Fruit fly (Drosophila melanogaster) Kc167 (cell line): ENCODE data around the gene RhoGEF3.

Source experiments
- Myc ChIP-seq: fragments of >200 bp; optimal IDR thresholded peaks from 2 replicates; lab custom pipeline; 2017; ENCODE audit warnings: missing external identifiers
- Sin3A ChIP-seq: fragments of >200 bp; optimal IDR thresholded peaks from 2 replicates; lab custom pipeline; 2018; ENCODE audit warnings: missing external identifiers
- h ChIP-seq: fragments of >200 bp; optimal IDR thresholded peaks from 3 replicates; lab custom pipeline; 2018; ENCODE audit warnings: missing external identifiers
- insv ChIP-seq: fragments of >200 bp; optimal IDR thresholded peaks from 3 replicates; lab custom pipeline; 2018; ENCODE audit warnings: missing external identifiers
- psq ChIP-seq: fragments of >200 bp; optimal IDR thresholded peaks from 2 replicates; lab custom pipeline; 2017; ENCODE audit warnings: missing external identifiers
- ttk ChIP-seq: sonication (Bioruptor generic); optimal IDR thresholded peaks from 2 replicates; lab custom pipeline; 2017; ENCODE audit warnings: missing external identifiers

Gene RhoGEF3

DNA sequence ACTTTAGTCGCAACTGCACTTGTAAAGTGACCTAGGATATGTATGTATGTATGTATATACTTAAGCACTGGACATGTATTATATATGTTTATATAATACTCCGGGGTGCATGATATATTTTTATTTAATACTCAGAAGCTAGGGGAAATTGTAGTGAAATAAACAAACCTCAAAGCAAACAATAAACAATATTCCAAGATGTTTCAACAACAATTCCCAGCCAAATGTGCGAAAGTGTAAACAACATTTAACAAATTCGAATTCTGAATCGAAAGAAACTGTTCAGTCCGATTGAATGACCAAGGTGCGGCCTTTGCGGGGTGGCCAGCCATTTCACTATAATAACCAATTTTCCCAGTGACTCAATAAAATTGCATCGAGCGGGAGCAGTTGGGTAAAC is 62.9 kb downstream of the RhoGEF3 start:
- TF ChIP-seq insv (lab: Kevin White, UChicago) (no peak), Sin3A (lab: Kevin White, UChicago) (no peak), Myc (lab: Kevin White, UChicago) (no peak), ttk (lab: Kevin White, UChicago) (no peak), h (no peak), psq (no peak)

DNA sequence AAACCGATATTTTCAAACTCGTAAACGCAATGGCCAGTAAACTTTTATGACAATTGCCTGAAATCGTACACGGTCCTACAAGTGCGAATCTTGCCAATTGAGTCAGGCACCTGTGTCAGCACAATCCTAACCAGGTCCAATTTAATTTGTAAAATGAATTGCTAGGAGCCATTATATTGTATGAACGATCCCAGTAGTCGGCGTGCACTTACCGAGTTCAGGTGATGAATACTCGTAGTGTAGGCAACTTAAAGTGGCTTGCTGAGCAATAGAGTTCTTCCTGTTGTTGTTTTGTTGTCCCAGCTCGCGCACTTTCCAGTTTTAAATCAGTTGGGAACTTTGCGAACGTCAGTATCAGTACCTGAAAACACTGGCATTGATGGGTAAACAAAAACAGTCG is 63.3 kb downstream of the RhoGEF3 start:
- TF ChIP-seq Sin3A (lab: Kevin White, UChicago): no peak
- no peak for TF ChIP-seq insv (lab: Kevin White, UChicago)
- TF ChIP-seq psq: no peak
- TF ChIP-seq ttk (lab: Kevin White, UChicago): no peak
- TF ChIP-seq h: no peak
- no peak for TF ChIP-seq Myc (lab: Kevin White, UChicago)

DNA sequence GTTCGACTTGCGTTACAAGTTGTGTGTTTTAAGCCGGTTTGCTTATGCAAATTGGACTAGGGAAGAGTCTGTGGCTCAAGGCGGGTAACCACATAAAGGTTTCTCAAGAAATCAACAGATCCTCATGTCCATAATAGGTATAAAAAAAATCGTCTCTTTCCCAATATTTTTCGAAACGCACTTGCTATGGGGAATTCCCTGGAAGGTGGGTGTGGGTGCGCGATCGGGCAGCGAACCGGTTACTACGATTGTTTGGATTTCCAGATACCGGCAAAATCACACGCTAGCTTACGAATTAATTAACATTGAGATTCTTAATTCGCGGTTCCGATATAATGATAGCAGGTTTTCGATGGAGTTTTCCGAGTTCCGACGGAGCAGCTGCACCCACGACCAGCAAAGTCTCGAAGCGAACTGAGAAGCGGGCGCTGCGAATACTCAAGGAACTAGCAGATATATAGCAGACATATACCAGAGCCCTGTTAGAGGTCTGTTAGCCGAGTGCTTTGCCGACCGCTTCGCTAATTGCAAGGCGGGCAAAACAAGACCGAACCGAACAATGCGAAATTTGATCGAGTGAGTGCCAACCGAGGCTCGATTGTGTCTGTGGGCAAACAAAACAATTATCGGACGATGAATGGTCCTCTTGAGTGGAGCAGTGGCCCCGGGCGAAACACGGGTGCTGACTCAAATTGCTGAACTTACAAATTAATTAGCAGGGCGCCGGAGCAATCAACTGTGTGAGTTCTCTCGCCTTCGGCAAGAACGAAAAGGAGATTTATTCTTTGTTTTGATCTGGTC is 64.0 kb downstream of the RhoGEF3 start:
- no peak for TF ChIP-seq psq
- TF ChIP-seq ttk (lab: Kevin White, UChicago): no peak
- TF ChIP-seq Myc (lab: Kevin White, UChicago): no peak
- no peak for TF ChIP-seq h
- no peak for TF ChIP-seq insv (lab: Kevin White, UChicago)
- no peak for TF ChIP-seq Sin3A (lab: Kevin White, UChicago)

DNA sequence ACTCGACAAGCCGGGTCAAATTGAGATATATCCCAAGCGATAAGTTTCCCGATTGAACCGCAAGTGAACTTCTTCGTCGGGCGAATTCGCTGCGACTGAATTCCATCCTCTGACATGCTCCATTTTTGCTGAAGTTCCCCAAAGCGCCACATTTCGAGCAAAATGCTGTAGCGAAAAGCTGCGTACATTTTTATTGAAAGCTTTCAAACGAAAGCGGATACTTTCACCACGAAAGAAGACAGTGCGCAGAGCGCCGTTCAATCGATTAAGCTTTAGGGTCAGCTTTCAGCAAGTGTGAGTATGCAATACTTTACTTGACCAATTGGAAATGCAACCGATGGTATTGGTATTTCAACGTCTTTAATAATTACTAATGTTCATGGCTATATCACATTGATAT is 65.6 kb downstream of the RhoGEF3 start, which contains the start of gene mthl10:
TSS of gene mthl10 (minus strand) at position 77 of the 400 bp plus-strand sequence.
- no peak for TF ChIP-seq h
- no peak for TF ChIP-seq psq
- no peak for TF ChIP-seq ttk (lab: Kevin White, UChicago)
- no peak for TF ChIP-seq insv (lab: Kevin White, UChicago)
- TF ChIP-seq Myc (lab: Kevin White, UChicago): no peak
- TF ChIP-seq Sin3A (lab: Kevin White, UChicago): no peak

dm6 chr3L:343316-343715 is 66.1 kb downstream of the RhoGEF3 start:
- TF ChIP-seq Myc (lab: Kevin White, UChicago) (no peak), ttk (lab: Kevin White, UChicago) (no peak), psq (no peak), h (no peak), insv (lab: Kevin White, UChicago) (no peak), Sin3A (lab: Kevin White, UChicago) (no peak)

DNA sequence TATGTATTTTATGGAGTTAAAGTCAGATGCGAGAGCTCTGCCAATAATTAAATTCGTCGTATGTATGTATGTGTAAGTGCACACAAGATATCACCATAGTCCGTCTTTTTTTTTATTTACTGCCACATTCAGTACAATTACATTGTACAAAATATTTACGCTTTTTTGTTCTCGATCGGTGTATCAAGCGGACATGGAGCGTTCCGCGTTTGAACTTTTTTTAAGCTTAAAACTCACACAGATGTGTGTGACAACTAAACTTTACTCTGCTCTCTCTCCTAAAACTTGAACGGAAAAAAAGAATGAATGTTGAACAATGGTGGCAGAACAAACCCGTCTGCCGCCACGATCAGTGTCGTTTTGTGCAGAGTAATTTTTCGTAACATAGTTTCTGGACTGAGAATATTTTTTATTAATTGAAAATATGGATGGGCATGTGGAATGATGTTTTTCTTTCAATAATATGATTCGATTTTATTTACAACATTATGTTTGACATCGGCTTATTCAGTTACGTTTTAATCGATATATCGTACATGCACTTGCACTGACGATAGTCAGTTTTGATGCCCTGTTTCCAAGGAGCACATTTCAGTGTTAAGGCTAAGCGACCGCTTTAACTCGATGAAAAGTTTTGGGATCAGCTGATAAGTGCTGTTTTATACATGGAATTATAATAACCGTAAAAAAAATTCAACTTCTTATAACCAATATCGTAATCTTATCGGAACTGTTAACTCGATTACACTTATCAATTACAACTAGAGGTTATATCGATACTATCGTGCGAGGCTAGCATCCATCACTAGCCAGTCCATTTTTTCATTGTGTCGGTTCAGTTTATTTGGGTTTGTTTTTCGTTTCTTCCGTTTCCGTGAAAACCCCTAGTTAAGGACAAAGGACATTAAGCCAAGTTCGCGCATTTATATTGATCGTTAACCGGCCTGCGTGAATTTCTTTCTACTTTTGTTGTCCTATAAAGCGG is 69.7 kb downstream of the RhoGEF3 start, which contains the start of gene mth:
TSS of gene mth (minus strand) at position 302 of the 985 bp plus-strand sequence.
- no peak for TF ChIP-seq Sin3A (lab: Kevin White, UChicago)

- TF ChIP-seq ttk (lab: Kevin White, UChicago): no peak
Observed at dm6 chr3L:347641-348405, 70.6 kb downstream of the RhoGEF3 start.

DNA sequence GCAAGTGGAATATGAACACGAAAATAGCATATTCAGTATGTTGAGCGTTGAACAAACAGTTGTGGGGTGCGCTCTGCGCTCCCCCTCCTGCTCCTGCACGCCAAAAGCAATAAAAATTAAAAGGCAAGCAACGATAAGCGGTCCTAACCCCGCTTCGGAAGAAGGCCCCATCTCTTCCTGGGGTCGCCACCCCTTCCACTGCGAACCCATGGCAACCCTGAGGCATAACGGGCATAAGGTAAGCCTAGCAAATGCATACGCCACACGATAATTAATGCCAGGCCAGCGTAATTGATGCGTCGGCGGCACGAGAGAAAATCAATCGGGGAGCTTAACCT is 71.1 kb downstream of the RhoGEF3 start:
- no peak for TF ChIP-seq ttk (lab: Kevin White, UChicago)
- TF ChIP-seq Myc (lab: Kevin White, UChicago): no peak
- TF ChIP-seq psq: no peak

DNA sequence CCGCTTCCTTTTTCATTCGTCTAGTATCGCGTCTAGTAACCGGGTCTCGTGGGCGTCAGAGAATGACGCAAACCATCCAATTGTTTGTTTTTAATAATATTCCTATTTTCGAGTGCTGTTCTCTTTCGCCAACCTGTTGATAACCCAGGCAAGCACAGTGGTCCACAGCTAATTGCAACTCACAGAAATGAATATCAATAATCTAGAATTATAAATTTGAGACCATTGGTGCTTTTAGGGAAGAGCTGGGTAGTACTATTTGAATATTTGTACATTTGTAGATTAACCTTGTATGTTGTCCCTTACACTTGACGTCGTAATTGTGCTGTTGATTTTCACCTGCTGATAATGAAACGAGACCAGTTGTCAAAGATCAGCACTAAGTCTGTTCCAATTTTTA is 72.5 kb downstream of the RhoGEF3 start:
- TF ChIP-seq insv (lab: Kevin White, UChicago): no peak
- TF ChIP-seq psq: no peak
- no peak for TF ChIP-seq Myc (lab: Kevin White, UChicago)
- TF ChIP-seq ttk (lab: Kevin White, UChicago): no peak
- no peak for TF ChIP-seq h
- TF ChIP-seq Sin3A (lab: Kevin White, UChicago): no peak

DNA sequence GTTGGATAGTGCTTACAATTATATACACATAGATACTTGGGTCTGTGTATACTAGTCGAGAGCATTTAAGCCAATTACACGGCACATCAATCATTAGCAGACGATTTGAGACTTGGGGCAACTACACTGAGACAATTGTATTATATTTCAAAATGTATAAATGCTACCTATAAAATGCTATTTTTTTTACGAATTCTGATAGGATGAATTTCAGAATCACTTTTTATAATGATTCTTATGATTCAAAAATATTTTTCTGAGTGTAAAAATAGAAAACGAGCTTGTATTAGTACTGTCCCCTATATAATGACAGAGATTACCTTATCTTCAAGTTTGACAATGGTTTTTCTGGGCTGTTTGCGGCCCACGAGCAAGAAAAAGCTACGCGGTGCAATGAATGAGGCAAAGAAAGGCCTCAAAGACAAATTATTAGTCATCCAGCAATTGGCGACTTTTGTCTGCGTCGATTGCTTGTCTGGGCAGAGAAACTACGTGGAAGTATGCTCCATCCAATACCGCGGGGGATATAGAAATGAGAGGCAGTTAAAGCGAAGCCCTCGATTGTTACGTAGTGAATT is 73.5 kb downstream of the RhoGEF3 start:
- TF ChIP-seq Sin3A (lab: Kevin White, UChicago) (no peak), Myc (lab: Kevin White, UChicago) (no peak), ttk (lab: Kevin White, UChicago) (no peak), psq (no peak), insv (lab: Kevin White, UChicago) (no peak), h (no peak)
